Fruit fly (Drosophila melanogaster) whole organism, wandering third instar larva: ENCODE measurements around the gene CG3527.

Experiments used
- HLH106 ChIP-seq: fragments of 200-800 bp; optimal IDR thresholded peaks from 3 replicates; lab custom pipeline; 2019; ENCODE audit warnings: missing biosample characterization, mild to moderate bottlenecking, missing genetic modification characterization, moderate library complexity
- Jra ChIP-seq: sonication (Bioruptor generic); optimal IDR thresholded peaks from 2 replicates; lab custom pipeline; 2016; ENCODE audit warnings: missing biosample characterization, missing genetic modification characterization
- Mio ChIP-seq: sonication (Bioruptor generic); optimal IDR thresholded peaks from 2 replicates; lab custom pipeline; 2016; ENCODE audit warnings: missing biosample characterization, missing genetic modification characterization
- br ChIP-seq: fragments of 200-800 bp; sonication (Bioruptor generic); optimal IDR thresholded peaks from 2 replicates; lab custom pipeline; 2016; ENCODE audit warnings: missing biosample characterization, missing genetic modification characterization
- foxo ChIP-seq, 2 experiments: fragments of 200-800 bp; sonication (Bioruptor generic); optimal IDR thresholded peaks; 2 replicates in 1 of 2; 3 replicates in 1 of 2; lab custom pipeline; 2016 to 2017; ENCODE audit warnings: missing biosample characterization in 2 of 2, missing genetic modification characterization in 2 of 2
- psq ChIP-seq: fragments of 200-800 bp; sonication (Bioruptor generic); optimal IDR thresholded peaks from 3 replicates; lab custom pipeline; 2017; ENCODE audit warnings: missing biosample characterization, mild to moderate bottlenecking, missing genetic modification characterization, moderate library complexity
- usp ChIP-seq: fragments of >200 bp; optimal IDR thresholded peaks from 2 replicates; lab custom pipeline; 2017; ENCODE audit warnings: missing biosample characterization, missing genetic modification characterization

DNA sequence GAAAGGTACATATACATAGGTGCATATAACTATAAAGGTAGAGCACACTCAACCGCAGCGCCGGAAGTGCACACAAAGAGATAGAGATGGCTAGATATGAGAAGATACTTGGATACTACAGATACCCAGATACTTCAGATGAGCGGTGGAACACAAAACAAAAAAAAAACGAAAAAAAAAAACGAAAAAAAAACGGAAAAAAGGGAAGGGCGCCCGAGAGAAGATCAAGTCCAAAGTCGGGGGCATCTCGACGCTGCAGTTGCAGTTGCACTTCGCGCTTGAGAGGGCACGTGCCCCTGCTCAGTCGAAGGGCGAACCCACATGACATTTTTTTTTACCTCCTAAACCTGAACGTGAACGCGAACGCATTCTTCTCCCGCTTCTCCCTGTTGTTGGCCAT, 12.2 kb downstream of the CG3527 start:
- TF ChIP-seq foxo (GFP tag; optimal IDR thresholded peaks at IDR 0.05; lab: Kevin White, UChicago) (no peak), HLH106 (tag; lab: Kevin White, UChicago) (no peak), usp (GFP tag; lab: Kevin White, UChicago) (no peak), psq (GFP tag; lab: Kevin White, UChicago) (no peak), br (GFP tag; lab: Kevin White, UChicago) (no peak), Jra (GFP tag; lab: Kevin White, UChicago) (no peak), Mio (GFP tag; lab: Kevin White, UChicago) (no peak)
